Worm (Caenorhabditis elegans) whole organism, early embryonic: ENCODE data around the gene T19D12.5.

ENCODE experiments used
- B0310.2 ChIP-seq: sonication (generic microtip); optimal IDR thresholded peaks from 2 replicates; lab custom pipeline; 2016; ENCODE audit warnings: mild to moderate bottlenecking, missing genetic modification characterization, missing compliant biosample characterization
- ama-1 ChIP-seq: fragments of 150-350 bp; optimal IDR thresholded peaks from 2 replicates; lab custom pipeline; 2014
- ceh-13 ChIP-seq: fragments of 200-800 bp; sonication (Bioruptor generic); optimal IDR thresholded peaks from 2 replicates; lab custom pipeline; 2018; ENCODE audit warnings: mild to moderate bottlenecking, missing genetic modification characterization, missing compliant biosample characterization
- ets-7 ChIP-seq: sonication (generic microtip); optimal IDR thresholded peaks from 2 replicates; lab custom pipeline; 2016; ENCODE audit warnings: missing genotype, missing genetic modification characterization, missing compliant biosample characterization
- flt-1 ChIP-seq: fragments of 200-800 bp; sonication (Bioruptor generic); IDR thresholded peaks from 2 replicates; pipeline ENCODE4 v1.3.6; 2022; ENCODE audit warnings: missing genetic modification characterization, missing compliant biosample characterization
- hmbx-1 ChIP-seq: sonication (generic microtip); optimal IDR thresholded peaks from 2 replicates; lab custom pipeline; 2016; ENCODE audit warnings: mild to moderate bottlenecking, missing genetic modification characterization, missing compliant biosample characterization
- hnd-1 ChIP-seq: sonication (generic microtip); optimal IDR thresholded peaks from 2 replicates; lab custom pipeline; 2016; ENCODE audit warnings: missing genetic modification characterization, missing compliant biosample characterization
- pes-1 ChIP-seq: fragments of 200-800 bp; sonication (Bioruptor generic); IDR thresholded peaks from 2 replicates; pipeline ENCODE4 v1.3.6; 2022; ENCODE audit warnings: missing genetic modification reagents, missing genetic modification characterization, missing compliant biosample characterization
- scrt-1 ChIP-seq: fragments of 200-800 bp; sonication (Bioruptor generic); IDR thresholded peaks from 2 replicates; pipeline ENCODE4 v1.3.6; 2022; ENCODE audit warnings: missing genetic modification characterization, missing compliant biosample characterization

ce11 chrII:6679724-6680123, 43.7 kb upstream of the T19D12.5 start, which contains the start of gene ift-74:
- TF ChIP-seq B0310.2 (tag; lab: Kevin White, UChicago) (no peak), ama-1 (lab: Kevin White, UChicago) (no peak), scrt-1 (GFP tag; lab: Robert Waterston, UW) (no peak), ets-7 (tag; lab: Kevin White, UChicago) (no peak), hnd-1 (tag; lab: Kevin White, UChicago) (no peak), pes-1 (GFP tag; lab: Robert Waterston, UW) (no peak), flt-1 (no peak), hmbx-1 (no peak), ceh-13 (no peak)
